Worm (Caenorhabditis elegans) whole organism, L3 larva: ENCODE data around the gene fbxa-147.
A peak's percentile ranks its signal among the peaks of the same experiment; 100 is the strongest.

Experiments used
- R02D3.7 ChIP-seq: fragments of 150-350 bp; optimal IDR thresholded peaks from 2 replicates; lab custom pipeline; 2014; ENCODE audit warnings: missing biosample characterization, missing genetic modification characterization
- ZK546.5 ChIP-seq: sonication (generic microtip); optimal IDR thresholded peaks from 2 replicates; lab custom pipeline; 2017; ENCODE audit warnings: missing biosample characterization, missing genetic modification characterization
- aly-2 ChIP-seq: fragments of 150-350 bp; optimal IDR thresholded peaks from 2 replicates; lab custom pipeline; 2014; ENCODE audit warnings: missing biosample characterization, missing genetic modification characterization
- ama-1 ChIP-seq: fragments of 150-350 bp; optimal IDR thresholded peaks from 2 replicates; lab custom pipeline; 2018
- ceh-28 ChIP-seq: fragments of 150-350 bp; optimal IDR thresholded peaks from 2 replicates; lab custom pipeline; 2014; ENCODE audit warnings: missing biosample characterization, missing genetic modification reagents, missing genetic modification characterization
- ceh-82 ChIP-seq: fragments of 150-350 bp; optimal IDR thresholded peaks from 2 replicates; lab custom pipeline; 2014; ENCODE audit warnings: missing biosample characterization, missing genetic modification characterization
- ceh-9 ChIP-seq: sonication (generic microtip); optimal IDR thresholded peaks from 2 replicates; lab custom pipeline; 2018; ENCODE audit warnings: missing biosample characterization, missing genetic modification characterization
- daf-12 ChIP-seq: fragments of 150-350 bp; optimal IDR thresholded peaks from 2 replicates; lab custom pipeline; 2014; ENCODE audit warnings: missing biosample characterization, missing genetic modification reagents, missing genetic modification characterization
- egl-5 ChIP-seq: fragments of 150-350 bp; optimal IDR thresholded peaks from 2 replicates; lab custom pipeline; 2017; ENCODE audit warnings: missing biosample characterization, missing genetic modification reagents, missing genetic modification characterization, inconsistent platforms
- elt-1 ChIP-seq: fragments of 150-350 bp; optimal IDR thresholded peaks from 2 replicates; lab custom pipeline; 2014; ENCODE audit warnings: missing biosample characterization, missing genetic modification characterization
- elt-2 ChIP-seq: sonication (generic microtip); optimal IDR thresholded peaks from 2 replicates; lab custom pipeline; 2016; ENCODE audit warnings: missing genetic modification reagents, mild to moderate bottlenecking, missing genetic modification characterization, missing compliant biosample characterization
- elt-3 ChIP-seq, 3 experiments: fragments of 150-350 bp in 1 of 3; sonication (generic microtip) in 2 of 3; optimal IDR thresholded peaks; 2 replicates in 2 of 3; 4 replicates in 1 of 3; lab custom pipeline; 2014 to 2017; ENCODE audit warnings: missing biosample characterization in 3 of 3, missing genetic modification characterization in 3 of 3
- fos-1 ChIP-seq: fragments of 150-350 bp; optimal IDR thresholded peaks from 2 replicates; lab custom pipeline; 2014; ENCODE audit warnings: missing biosample characterization, missing genetic modification characterization
- hmg-11 ChIP-seq: sonication (generic microtip); optimal IDR thresholded peaks from 2 replicates; lab custom pipeline; 2016; ENCODE audit warnings: missing genetic modification characterization, missing compliant biosample characterization
- jun-1 ChIP-seq: fragments of 150-350 bp; optimal IDR thresholded peaks from 2 replicates; lab custom pipeline; 2014; ENCODE audit warnings: missing biosample characterization, missing genetic modification reagents, missing genetic modification characterization
- lin-15B ChIP-seq: fragments of 150-350 bp; optimal IDR thresholded peaks from 2 replicates; lab custom pipeline; 2014; ENCODE audit warnings: missing biosample characterization, missing genetic modification characterization
- lin-39 ChIP-seq: fragments of 150-350 bp; optimal IDR thresholded peaks from 2 replicates; lab custom pipeline; 2018; ENCODE audit warnings: missing biosample characterization, missing genetic modification reagents, missing genetic modification characterization
- lsy-12 ChIP-seq: sonication (generic microtip); optimal IDR thresholded peaks from 2 replicates; lab custom pipeline; 2016; ENCODE audit warnings: mild to moderate bottlenecking, missing genetic modification characterization, missing compliant biosample characterization
- mdl-1 ChIP-seq: fragments of 150-350 bp; optimal IDR thresholded peaks from 2 replicates; lab custom pipeline; 2014; ENCODE audit warnings: missing biosample characterization, missing genetic modification characterization
- mml-1 ChIP-seq: fragments of 150-350 bp; sonication (generic microtip); optimal IDR thresholded peaks from 3 replicates; lab custom pipeline; 2014; ENCODE audit warnings: missing biosample characterization, missing genetic modification characterization
- nfya-1 ChIP-seq: sonication (generic microtip); optimal IDR thresholded peaks from 2 replicates; lab custom pipeline; 2017; ENCODE audit warnings: missing genetic modification characterization, mild to moderate bottlenecking, missing compliant biosample characterization, antibody characterized with exemption, moderate library complexity; ENCODE audit not compliant: insufficient read depth
- nhr-11 ChIP-seq: fragments of 150-350 bp; optimal IDR thresholded peaks from 2 replicates; lab custom pipeline; 2014; ENCODE audit warnings: missing biosample characterization, missing genetic modification characterization
- nhr-12 ChIP-seq: fragments of 150-350 bp; optimal IDR thresholded peaks from 2 replicates; lab custom pipeline; 2014; ENCODE audit warnings: missing biosample characterization, missing genetic modification characterization
- nhr-23 ChIP-seq: fragments of 150-350 bp; optimal IDR thresholded peaks from 2 replicates; lab custom pipeline; 2014; ENCODE audit warnings: missing biosample characterization, missing genetic modification reagents, missing genetic modification characterization
- nhr-25 ChIP-seq: sonication (generic microtip); optimal IDR thresholded peaks from 2 replicates; lab custom pipeline; 2017; ENCODE audit warnings: missing biosample characterization, missing genetic modification characterization
- nhr-28 ChIP-seq: fragments of 150-350 bp; optimal IDR thresholded peaks from 2 replicates; lab custom pipeline; 2014; ENCODE audit warnings: missing biosample characterization, missing genetic modification characterization
- nhr-43 ChIP-seq: sonication (generic microtip); optimal IDR thresholded peaks from 2 replicates; lab custom pipeline; 2016; ENCODE audit warnings: mild to moderate bottlenecking, missing genetic modification characterization, missing compliant biosample characterization; ENCODE audit not compliant: poor library complexity, severe bottlenecking
- nhr-67 ChIP-seq: fragments of 150-350 bp; optimal IDR thresholded peaks from 2 replicates; lab custom pipeline; 2014; ENCODE audit warnings: missing biosample characterization, missing genetic modification characterization
- nhr-76 ChIP-seq: fragments of 150-350 bp; sonication (generic microtip); optimal IDR thresholded peaks from 5 replicates; lab custom pipeline; 2014; ENCODE audit warnings: missing biosample characterization, missing genetic modification characterization
- nhr-77 ChIP-seq: fragments of 150-350 bp; optimal IDR thresholded peaks from 2 replicates; lab custom pipeline; 2014; ENCODE audit warnings: missing biosample characterization, missing genetic modification characterization
- pha-4 ChIP-seq: fragments of 150-350 bp; optimal IDR thresholded peaks from 2 replicates; lab custom pipeline; 2014; ENCODE audit warnings: missing biosample characterization, missing genetic modification reagents, missing genetic modification characterization
- pqm-1 ChIP-seq: fragments of 150-350 bp; optimal IDR thresholded peaks from 2 replicates; lab custom pipeline; 2017; ENCODE audit warnings: missing biosample characterization, missing genetic modification characterization, inconsistent platforms
- sea-2 ChIP-seq: fragments of 150-350 bp; sonication (generic microtip); optimal IDR thresholded peaks from 4 replicates; lab custom pipeline; 2014; ENCODE audit warnings: missing biosample characterization, missing genetic modification reagents, missing genetic modification characterization
- skn-1 ChIP-seq: fragments of 150-350 bp; optimal IDR thresholded peaks from 2 replicates; lab custom pipeline; 2014; ENCODE audit warnings: missing biosample characterization, missing genetic modification characterization
- snpc-4 ChIP-seq: fragments of 150-350 bp; optimal IDR thresholded peaks from 2 replicates; lab custom pipeline; 2014; ENCODE audit warnings: missing biosample characterization, missing genetic modification characterization
- unc-39 ChIP-seq: sonication (generic microtip); optimal IDR thresholded peaks from 4 replicates; lab custom pipeline; 2017; ENCODE audit warnings: missing biosample characterization, missing genetic modification characterization
- unc-62 ChIP-seq: fragments of 150-350 bp; sonication (generic microtip); optimal IDR thresholded peaks from 4 replicates; lab custom pipeline; 2014; ENCODE audit warnings: missing biosample characterization, missing genetic modification reagents, missing genetic modification characterization
- zag-1 ChIP-seq: fragments of 150-350 bp; optimal IDR thresholded peaks from 2 replicates; lab custom pipeline; 2014; ENCODE audit warnings: missing biosample characterization, missing genetic modification characterization
- ztf-11 ChIP-seq: fragments of 150-350 bp; optimal IDR thresholded peaks from 2 replicates; lab custom pipeline; 2014; ENCODE audit warnings: missing biosample characterization, missing genetic modification characterization
- ztf-4 ChIP-seq: fragments of 150-350 bp; optimal IDR thresholded peaks from 2 replicates; lab custom pipeline; 2014; ENCODE audit warnings: missing biosample characterization, missing genetic modification characterization

fbxa-147 gene

ce11 chrV:14723020-14723419, 6.7 kb downstream of the fbxa-147 start, which contains the start of gene R08A2.7:
R08A2.7 (plus strand) TSS chrV:14723320.
- no peak for TF ChIP-seq ceh-28 (tag; lab: Kevin White, UChicago)
- no peak for TF ChIP-seq jun-1 (tag; lab: Kevin White, UChicago)
- TF ChIP-seq nhr-43 (tag; lab: Kevin White, UChicago): no peak
- no peak for TF ChIP-seq sea-2 (GFP tag; lab: Kevin White, UChicago)
- TF ChIP-seq elt-1 (tag; lab: Kevin White, UChicago): no peak
- TF ChIP-seq unc-62 (GFP tag; lab: Kevin White, UChicago): no peak
- no peak for TF ChIP-seq unc-39 (tag; lab: Kevin White, UChicago)
- no peak for TF ChIP-seq ceh-9
- TF ChIP-seq nhr-23 (tag; lab: Kevin White, UChicago): no peak
- no peak for TF ChIP-seq nhr-67 (tag; lab: Kevin White, UChicago)
- no peak for TF ChIP-seq egl-5
- no peak for TF ChIP-seq nfya-1 (tag; lab: Kevin White, UChicago)
- TF ChIP-seq nhr-25 (tag; lab: Kevin White, UChicago): no peak
- TF ChIP-seq pha-4 (tag; lab: Kevin White, UChicago): no peak
- TF ChIP-seq hmg-11 (tag; lab: Kevin White, UChicago): no peak
- TF ChIP-seq ZK546.5 (tag; lab: Kevin White, UChicago): no peak
- TF ChIP-seq, all 47 proteins: peak for 0

- TF ChIP-seq ceh-28 (tag; lab: Kevin White, UChicago) (no peak), nhr-43 (tag; lab: Kevin White, UChicago) (peak; percentile 57)
Observed at ce11 chrV:14725409-14725808, 9.1 kb downstream of the fbxa-147 start.

DNA sequence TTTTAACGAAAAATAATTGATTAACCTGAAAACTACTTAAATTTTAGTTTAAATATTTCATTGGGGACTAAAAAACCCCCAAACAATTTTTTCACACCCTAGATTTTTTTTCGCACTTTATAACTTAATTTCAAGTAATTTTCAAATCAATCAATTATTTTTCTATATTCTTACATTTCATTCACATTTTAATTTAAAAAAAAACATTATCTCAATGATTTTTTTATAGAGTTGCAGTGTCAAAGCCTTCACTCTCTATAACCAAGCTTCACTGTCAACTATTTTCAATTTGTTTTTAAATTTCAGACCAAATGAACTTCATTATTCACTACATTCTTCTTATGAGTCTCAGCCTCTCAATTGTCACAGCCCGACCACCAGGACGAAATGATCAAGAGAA, 10.3 kb downstream of the fbxa-147 start, which contains the start of gene Y50E8A.1:
Gene Y50E8A.1 (plus strand): TSS at position 301 of the 400 bp plus-strand sequence.
- TF ChIP-seq nhr-25 (tag; lab: Kevin White, UChicago) (no peak), mdl-1 (no peak), skn-1 (tag; lab: Kevin White, UChicago) (no peak), daf-12 (tag; lab: Kevin White, UChicago) (no peak), egl-5 (no peak), lsy-12 (tag; lab: Kevin White, UChicago) (no peak), lin-15B (tag; lab: Kevin White, UChicago) (no peak), nhr-23 (tag; lab: Kevin White, UChicago) (no peak), nhr-11 (no peak), fos-1 (tag; lab: Kevin White, UChicago) (no peak), ama-1 (no peak), nhr-76 (tag; lab: Kevin White, UChicago) (no peak), nhr-12 (no peak), unc-62 (GFP tag; lab: Kevin White, UChicago) (no peak), ceh-82 (tag; lab: Kevin White, UChicago) (no peak), elt-2 (tag; lab: Kevin White, UChicago) (no peak), aly-2 (no peak), lin-39 (tag; lab: Kevin White, UChicago) (no peak), hmg-11 (tag; lab: Kevin White, UChicago) (no peak), nhr-28 (tag; lab: Kevin White, UChicago) (no peak)

ce11 chrV:14728754-14729153, 12.5 kb downstream of the fbxa-147 start, which contains the start of gene Y50E8A.2:
Y50E8A.2 (minus strand) TSS chrV:14728854.
- no peak for TF ChIP-seq lin-39 (tag; lab: Kevin White, UChicago)
- no peak for TF ChIP-seq nhr-23 (tag; lab: Kevin White, UChicago)
- TF ChIP-seq nhr-77 (tag; lab: Kevin White, UChicago): no peak
- TF ChIP-seq ama-1: no peak
- TF ChIP-seq sea-2 (GFP tag; lab: Kevin White, UChicago): no peak
- no peak for TF ChIP-seq nhr-12
- TF ChIP-seq pha-4 (tag; lab: Kevin White, UChicago): no peak
- no peak for TF ChIP-seq fos-1 (tag; lab: Kevin White, UChicago)
- no peak for TF ChIP-seq mml-1
- no peak for TF ChIP-seq nhr-11
- no peak for TF ChIP-seq ceh-82 (tag; lab: Kevin White, UChicago)
- no peak for TF ChIP-seq zag-1
- no peak for TF ChIP-seq aly-2

- TF ChIP-seq nhr-11: no peak
- no peak for TF ChIP-seq nhr-12
- TF ChIP-seq fos-1 (tag; lab: Kevin White, UChicago): no peak
- TF ChIP-seq snpc-4: no peak
- TF ChIP-seq sea-2 (GFP tag; lab: Kevin White, UChicago): no peak
- no peak for TF ChIP-seq nhr-67 (tag; lab: Kevin White, UChicago)
- TF ChIP-seq nhr-43 (tag; lab: Kevin White, UChicago): no peak
- no peak for TF ChIP-seq nhr-76 (tag; lab: Kevin White, UChicago)
- TF ChIP-seq ztf-11 (tag; lab: Kevin White, UChicago): no peak
- TF ChIP-seq ztf-4 (tag; lab: Kevin White, UChicago): no peak
- TF ChIP-seq elt-1 (tag; lab: Kevin White, UChicago): no peak
- no peak for TF ChIP-seq ceh-28 (tag; lab: Kevin White, UChicago)
- no peak for TF ChIP-seq elt-3 (tag; optimal IDR thresholded peaks at IDR 0.05; lab: Kevin White, UChicago)
- TF ChIP-seq pqm-1: no peak
- no peak for TF ChIP-seq nhr-23 (tag; lab: Kevin White, UChicago)
- TF ChIP-seq R02D3.7 (tag; lab: Kevin White, UChicago): no peak
Observed at ce11 chrV:14729343-14729742, 13.0 kb downstream of the fbxa-147 start, which contains the start of gene oig-3. oig-3 (plus strand) TSS chrV:14729643.
